Worm (Caenorhabditis elegans) whole organism, L2 larva: ENCODE measurements around the gene unc-119.

Experiments
- C34F6.9 ChIP-seq: fragments of 150-350 bp; optimal IDR thresholded peaks from 2 replicates; lab custom pipeline; 2014; ENCODE audit warnings: missing biosample characterization, missing genetic modification characterization
- F13H6.1 ChIP-seq: sonication (generic microtip); optimal IDR thresholded peaks from 2 replicates; lab custom pipeline; 2016; ENCODE audit warnings: missing genetic modification characterization, missing compliant biosample characterization
- Y55F3AM.14 ChIP-seq: fragments of 200-800 bp; sonication (Bioruptor generic); optimal IDR thresholded peaks from 2 replicates; lab custom pipeline; 2018; ENCODE audit warnings: mild to moderate bottlenecking, missing genetic modification characterization, missing compliant biosample characterization
- ZK546.5 ChIP-seq: sonication (generic microtip); optimal IDR thresholded peaks from 2 replicates; lab custom pipeline; 2017; ENCODE audit warnings: missing biosample characterization, missing genetic modification characterization
- alr-1 ChIP-seq: fragments of 150-350 bp; optimal IDR thresholded peaks from 2 replicates; lab custom pipeline; 2014; ENCODE audit warnings: missing biosample characterization, missing genetic modification characterization
- aly-2 ChIP-seq: fragments of 150-350 bp; optimal IDR thresholded peaks from 2 replicates; lab custom pipeline; 2014; ENCODE audit warnings: missing biosample characterization, missing genetic modification characterization
- ama-1 ChIP-seq: fragments of 150-350 bp; optimal IDR thresholded peaks from 2 replicates; lab custom pipeline; 2018; ENCODE audit warnings: inconsistent platforms
- blmp-1 ChIP-seq: sonication (generic microtip); optimal IDR thresholded peaks from 2 replicates; lab custom pipeline; 2017; ENCODE audit warnings: missing genetic modification characterization, mild to moderate bottlenecking, missing compliant biosample characterization, antibody characterized with exemption, moderate library complexity; ENCODE audit not compliant: insufficient read depth
- ceh-16 ChIP-seq: fragments of 150-350 bp; optimal IDR thresholded peaks from 2 replicates; lab custom pipeline; 2014; ENCODE audit warnings: missing biosample characterization, missing genetic modification characterization
- crh-2 ChIP-seq: sonication (generic microtip); optimal IDR thresholded peaks from 2 replicates; lab custom pipeline; 2017; ENCODE audit warnings: missing biosample characterization, missing genetic modification characterization
- egl-27 ChIP-seq: sonication (generic microtip); optimal IDR thresholded peaks from 3 replicates; lab custom pipeline; 2017; ENCODE audit warnings: missing biosample characterization, missing genetic modification reagents, missing genetic modification characterization
- elt-1 ChIP-seq: fragments of 150-350 bp; optimal IDR thresholded peaks from 2 replicates; lab custom pipeline; 2014; ENCODE audit warnings: missing biosample characterization, missing genetic modification characterization
- elt-3 ChIP-seq: sonication (generic microtip); optimal IDR thresholded peaks from 2 replicates; lab custom pipeline; 2017; ENCODE audit warnings: missing biosample characterization, missing genetic modification characterization
- gmeb-1 ChIP-seq: fragments of 150-350 bp; optimal IDR thresholded peaks from 2 replicates; lab custom pipeline; 2014; ENCODE audit warnings: missing biosample characterization, missing genetic modification characterization
- lin-39 ChIP-seq: fragments of 150-350 bp; optimal IDR thresholded peaks from 2 replicates; lab custom pipeline; 2014; ENCODE audit warnings: missing biosample characterization, missing genetic modification reagents, missing genetic modification characterization
- lsy-2 ChIP-seq, 2 experiments: fragments of 150-350 bp in 1 of 2; sonication (generic microtip) in 1 of 2; optimal IDR thresholded peaks; 2 replicates each; lab custom pipeline; 2014 to 2017; ENCODE audit warnings: missing biosample characterization in 2 of 2, missing genetic modification characterization in 2 of 2
- mbf-1 ChIP-seq: sonication (generic microtip); optimal IDR thresholded peaks from 2 replicates; lab custom pipeline; 2017; ENCODE audit warnings: missing biosample characterization, missing genetic modification characterization
- mdl-1 ChIP-seq, 2 experiments: fragments of 150-350 bp in 1 of 2; sonication (generic microtip) in 1 of 2; optimal IDR thresholded peaks; 2 replicates each; lab custom pipeline; 2017; ENCODE audit warnings: missing biosample characterization in 2 of 2, missing genetic modification characterization in 2 of 2
- nhr-10 ChIP-seq: sonication (generic microtip); optimal IDR thresholded peaks from 2 replicates; lab custom pipeline; 2017; ENCODE audit warnings: missing biosample characterization, missing genetic modification characterization
- nhr-12 ChIP-seq: fragments of 150-350 bp; optimal IDR thresholded peaks from 2 replicates; lab custom pipeline; 2014; ENCODE audit warnings: missing biosample characterization, missing genetic modification characterization
- nhr-129 ChIP-seq: fragments of 150-350 bp; optimal IDR thresholded peaks from 2 replicates; lab custom pipeline; 2014; ENCODE audit warnings: missing biosample characterization, missing genetic modification characterization
- nhr-21 ChIP-seq: fragments of 150-350 bp; optimal IDR thresholded peaks from 2 replicates; lab custom pipeline; 2014; ENCODE audit warnings: missing biosample characterization, missing genetic modification characterization
- nhr-23 ChIP-seq: fragments of 150-350 bp; optimal IDR thresholded peaks from 2 replicates; lab custom pipeline; 2014; ENCODE audit warnings: missing biosample characterization, missing genetic modification reagents, missing genetic modification characterization
- nhr-237 ChIP-seq: fragments of 150-350 bp; optimal IDR thresholded peaks from 2 replicates; lab custom pipeline; 2014; ENCODE audit warnings: missing biosample characterization, missing genetic modification characterization
- nhr-6 ChIP-seq: fragments of 150-350 bp; optimal IDR thresholded peaks from 2 replicates; lab custom pipeline; 2014; ENCODE audit warnings: missing biosample characterization, missing genetic modification characterization
- peb-1 ChIP-seq: fragments of 150-350 bp; optimal IDR thresholded peaks from 2 replicates; lab custom pipeline; 2014; ENCODE audit warnings: missing biosample characterization, missing genetic modification characterization
- sem-4 ChIP-seq: fragments of 150-350 bp; optimal IDR thresholded peaks from 2 replicates; lab custom pipeline; 2014; ENCODE audit warnings: missing biosample characterization, missing genetic modification reagents, missing genetic modification characterization
- skn-1 ChIP-seq: sonication (generic microtip); optimal IDR thresholded peaks from 2 replicates; lab custom pipeline; 2017; ENCODE audit warnings: missing biosample characterization, missing genetic modification characterization
- sma-3 ChIP-seq: sonication (generic microtip); optimal IDR thresholded peaks from 2 replicates; lab custom pipeline; 2016; ENCODE audit warnings: missing genetic modification reagents, missing genetic modification characterization, missing compliant biosample characterization
- sma-9 ChIP-seq, 2 experiments: fragments of 150-350 bp in 1 of 2; sonication (generic microtip) in 1 of 2; optimal IDR thresholded peaks; 2 replicates each; lab custom pipeline; 2014 to 2016; ENCODE audit warnings: missing genetic modification characterization in 2 of 2, mild to moderate bottlenecking in 1 of 2, missing biosample characterization in 1 of 2, missing compliant biosample characterization in 1 of 2, missing genetic modification reagents in 1 of 2, moderate library complexity in 1 of 2
- snpc-4 ChIP-seq: fragments of 150-350 bp; optimal IDR thresholded peaks from 2 replicates; lab custom pipeline; 2014; ENCODE audit warnings: missing biosample characterization, missing genetic modification characterization
- unc-39 ChIP-seq: fragments of 150-350 bp; optimal IDR thresholded peaks from 2 replicates; lab custom pipeline; 2014; ENCODE audit warnings: missing biosample characterization, missing genetic modification characterization
- unc-55 ChIP-seq: fragments of 150-350 bp; sonication (generic microtip); optimal IDR thresholded peaks from 3 replicates; lab custom pipeline; 2014; ENCODE audit warnings: missing biosample characterization, missing genetic modification reagents, missing genetic modification characterization
- ztf-1 ChIP-seq: fragments of 200-800 bp; sonication (Bioruptor generic); conservative IDR thresholded peaks from 2 replicates; pipeline ENCODE4 v1.3.6; 2022; ENCODE audit warnings: missing genetic modification characterization, missing compliant biosample characterization
- ztf-4 ChIP-seq: fragments of 150-350 bp; optimal IDR thresholded peaks from 2 replicates; lab custom pipeline; 2014; ENCODE audit warnings: missing biosample characterization, missing genetic modification characterization

Gene unc-119

DNA sequence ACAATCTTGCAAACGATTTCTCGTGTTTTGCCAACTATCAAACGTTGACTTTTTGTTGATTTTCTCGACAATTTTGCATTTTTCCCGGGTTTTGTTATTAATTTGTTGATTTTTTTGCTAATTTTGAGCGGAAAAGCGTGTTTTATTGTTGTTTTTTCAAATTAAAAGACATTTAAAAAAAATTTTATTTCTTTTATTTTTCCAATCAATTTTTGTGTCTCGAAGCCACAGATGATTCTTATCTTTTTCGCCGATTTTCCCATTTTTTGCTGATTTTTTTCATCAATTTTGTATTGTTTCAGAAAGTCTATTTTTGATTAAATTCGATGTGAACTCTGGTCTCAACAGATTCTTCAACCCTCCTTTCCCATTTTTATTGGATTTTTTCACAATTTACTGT is 33.5 kb downstream of the unc-119 start, which contains the start of gene rle-1:
Gene rle-1, plus strand, starts transcription at position 301 of the 400 bp plus-strand sequence.
- TF ChIP-seq Y55F3AM.14 (GFP tag; lab: Kevin White, UChicago) (no peak), sma-3 (GFP tag; lab: Kevin White, UChicago) (no peak), ztf-1 (GFP tag; lab: Robert Waterston, UW) (no peak), nhr-129 (tag; lab: Kevin White, UChicago) (no peak), unc-39 (tag; lab: Kevin White, UChicago) (no peak)
- TF ChIP-seq, all 48 proteins: peak for 0

DNA sequence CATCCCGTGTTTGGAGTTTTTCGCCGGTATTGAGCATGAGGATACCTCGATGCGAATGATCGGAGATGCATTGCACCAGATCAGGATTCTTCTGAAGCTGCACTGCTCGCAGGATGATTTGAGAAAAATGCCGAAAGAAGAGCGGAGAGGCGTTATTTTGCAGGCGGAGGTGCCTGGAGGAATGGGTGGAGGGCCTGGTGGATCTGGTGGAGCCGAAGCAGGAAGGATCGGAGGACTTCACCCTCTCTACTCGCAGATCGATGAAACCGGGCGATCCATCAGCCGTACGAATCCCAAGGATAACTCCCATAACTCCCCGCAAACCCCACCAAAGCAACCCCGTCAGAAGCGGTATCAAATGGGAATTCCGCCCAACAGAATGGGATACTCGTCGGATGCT is 36.7 kb downstream of the unc-119 start:
- TF ChIP-seq F13H6.1 (tag; lab: Kevin White, UChicago) (no peak), egl-27 (tag; lab: Kevin White, UChicago) (no peak), nhr-237 (tag; lab: Kevin White, UChicago) (no peak), unc-55 (no peak), nhr-6 (no peak), crh-2 (tag; lab: Kevin White, UChicago) (no peak), nhr-10 (tag; lab: Kevin White, UChicago) (no peak), gmeb-1 (tag; lab: Kevin White, UChicago) (no peak), ZK546.5 (no peak), nhr-21 (tag; lab: Kevin White, UChicago) (no peak), mdl-1 (tag; optimal IDR thresholded peaks at IDR 0.05; lab: Kevin White, UChicago) (no peak), nhr-12 (tag; lab: Kevin White, UChicago) (no peak), unc-39 (tag; lab: Kevin White, UChicago) (no peak), ztf-4 (tag; lab: Kevin White, UChicago) (no peak), lsy-2 (tag; optimal IDR thresholded peaks at IDR 0.05; lab: Kevin White, UChicago) (no peak), sem-4 (no peak), ceh-16 (tag; lab: Kevin White, UChicago) (no peak), ama-1 (lab: Kevin White, UChicago) (no peak), aly-2 (tag; lab: Kevin White, UChicago) (no peak)

DNA sequence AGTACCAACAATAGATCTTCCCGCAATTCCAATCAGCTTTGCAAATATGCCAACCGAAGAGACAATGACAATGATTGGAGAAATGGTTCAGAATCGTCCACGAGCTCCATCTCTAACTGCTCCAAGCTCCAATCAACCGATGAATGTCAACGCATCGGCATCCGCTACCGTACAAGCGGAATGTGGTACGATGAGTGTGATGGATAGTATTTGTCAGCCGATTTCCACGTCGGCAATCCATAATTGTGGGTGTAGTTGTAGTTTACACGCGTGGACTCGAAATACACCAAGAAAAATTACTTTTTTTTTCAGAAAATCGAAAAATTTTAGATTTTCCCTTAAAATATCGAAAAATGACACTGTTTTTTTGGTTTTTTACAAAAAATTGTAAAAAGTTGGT is 40.5 kb downstream of the unc-119 start:
- TF ChIP-seq sma-3 (GFP tag; lab: Kevin White, UChicago) (no peak), F13H6.1 (tag; lab: Kevin White, UChicago) (no peak), aly-2 (tag; lab: Kevin White, UChicago) (no peak), lin-39 (tag; lab: Kevin White, UChicago) (no peak), nhr-6 (no peak), lsy-2 (tag; optimal IDR thresholded peaks at IDR 0.05; lab: Kevin White, UChicago) (no peak), unc-39 (tag; lab: Kevin White, UChicago) (no peak), crh-2 (tag; lab: Kevin White, UChicago) (no peak), skn-1 (tag; lab: Kevin White, UChicago) (no peak), unc-55 (no peak), nhr-23 (tag; lab: Kevin White, UChicago) (no peak), ZK546.5 (no peak), nhr-10 (tag; lab: Kevin White, UChicago) (no peak)
- TF ChIP-seq, all 48 proteins: peak for 0

DNA sequence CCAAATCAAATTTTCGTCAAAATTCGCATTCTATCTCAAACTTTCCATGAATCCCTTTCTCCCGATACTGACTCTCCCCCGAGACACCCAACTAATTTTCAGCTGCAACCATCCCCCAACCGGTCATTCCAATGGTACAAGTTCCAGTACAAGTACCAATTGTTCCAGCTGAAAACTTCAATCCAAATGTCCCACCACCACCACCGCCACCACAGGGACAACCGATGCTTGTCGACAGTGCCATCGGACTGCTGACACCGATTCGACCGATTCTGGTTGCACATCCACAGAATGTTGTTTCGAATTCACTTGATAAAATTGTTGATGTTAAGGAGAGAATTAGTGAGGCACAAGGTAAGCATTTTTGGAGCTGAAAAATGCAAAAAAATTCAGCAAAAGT is 43.1 kb downstream of the unc-119 start:
- TF ChIP-seq F13H6.1 (tag; lab: Kevin White, UChicago) (no peak), snpc-4 (no peak), sem-4 (no peak), elt-1 (tag; lab: Kevin White, UChicago) (no peak), ztf-1 (GFP tag; lab: Robert Waterston, UW) (no peak), elt-3 (tag; lab: Kevin White, UChicago) (no peak), skn-1 (tag; lab: Kevin White, UChicago) (no peak), sma-9 (GFP tag; optimal IDR thresholded peaks at IDR 0.05; lab: Kevin White, UChicago) (no peak), sma-9 (tag; optimal IDR thresholded peaks at IDR 0.05; lab: Kevin White, UChicago) (no peak), ama-1 (lab: Kevin White, UChicago) (no peak), alr-1 (no peak), lin-39 (tag; lab: Kevin White, UChicago) (no peak), nhr-10 (tag; lab: Kevin White, UChicago) (no peak), Y55F3AM.14 (GFP tag; lab: Kevin White, UChicago) (no peak), nhr-21 (tag; lab: Kevin White, UChicago) (no peak), blmp-1 (tag; lab: Kevin White, UChicago) (no peak), mbf-1 (tag; lab: Kevin White, UChicago) (no peak), C34F6.9 (no peak), peb-1 (tag; lab: Kevin White, UChicago) (no peak), crh-2 (tag; lab: Kevin White, UChicago) (no peak)
